Fruit fly (Drosophila melanogaster): ENCODE data around the gene CG42505.

The CG42505 gene

DNA sequence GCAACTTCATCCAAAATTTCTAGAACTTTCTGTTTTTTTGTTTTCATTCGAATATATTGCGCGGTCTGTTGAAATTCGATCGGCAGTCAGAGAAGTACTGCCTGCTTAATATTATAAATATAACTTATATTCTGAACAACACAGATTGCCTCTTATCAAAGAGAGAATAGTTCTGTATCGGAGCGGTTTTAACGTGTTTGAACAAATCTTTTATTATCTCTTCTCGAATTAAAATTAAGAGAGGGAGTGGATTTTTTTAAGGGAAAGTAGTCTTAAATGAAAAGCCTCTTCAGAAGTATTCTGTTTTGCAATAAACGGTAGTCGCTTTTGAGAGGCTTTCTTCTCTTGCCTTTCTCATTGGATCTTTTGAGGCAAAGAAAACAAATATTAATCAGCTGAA, 49.0 kb downstream of the CG42505 start:
- no peak for TF ChIP-seq vri (GFP tag; optimal IDR thresholded peaks at IDR 0.05)
- peak; percentile 53 for TF ChIP-seq Eip93F (GFP tag; optimal IDR thresholded peaks at IDR 0.05)
- no peak for TF ChIP-seq CG15336 (GFP tag; IDR thresholded peaks at IDR 0.05)
- no peak for TF ChIP-seq fd59A (GFP tag; optimal IDR thresholded peaks at IDR 0.05)
- no peak for TF ChIP-seq lz (GFP tag; optimal IDR thresholded peaks at IDR 0.05)

- TF ChIP-seq eg (GFP tag; IDR thresholded peaks at IDR 0.05) (no peak), Eip75B (GFP tag; optimal IDR thresholded peaks at IDR 0.05) (no peak), fd59A (GFP tag; optimal IDR thresholded peaks at IDR 0.05) (no peak), fkh (GFP tag; optimal IDR thresholded peaks at IDR 0.05) (no peak), Ets21C (GFP tag; optimal IDR thresholded peaks at IDR 0.05) (no peak), CG8119 (GFP tag; IDR thresholded peaks at IDR 0.05) (no peak), CG15336 (GFP tag; IDR thresholded peaks at IDR 0.05) (no peak), Blimp-1 (GFP tag; optimal IDR thresholded peaks at IDR 0.05) (no peak)
These were observed 49.6 kb downstream of the CG42505 start, which contains the start of gene CG12224 for dm6 chr3R:11981962-11982361. CG12224 (minus strand) TSS chr3R:11982062.

DNA sequence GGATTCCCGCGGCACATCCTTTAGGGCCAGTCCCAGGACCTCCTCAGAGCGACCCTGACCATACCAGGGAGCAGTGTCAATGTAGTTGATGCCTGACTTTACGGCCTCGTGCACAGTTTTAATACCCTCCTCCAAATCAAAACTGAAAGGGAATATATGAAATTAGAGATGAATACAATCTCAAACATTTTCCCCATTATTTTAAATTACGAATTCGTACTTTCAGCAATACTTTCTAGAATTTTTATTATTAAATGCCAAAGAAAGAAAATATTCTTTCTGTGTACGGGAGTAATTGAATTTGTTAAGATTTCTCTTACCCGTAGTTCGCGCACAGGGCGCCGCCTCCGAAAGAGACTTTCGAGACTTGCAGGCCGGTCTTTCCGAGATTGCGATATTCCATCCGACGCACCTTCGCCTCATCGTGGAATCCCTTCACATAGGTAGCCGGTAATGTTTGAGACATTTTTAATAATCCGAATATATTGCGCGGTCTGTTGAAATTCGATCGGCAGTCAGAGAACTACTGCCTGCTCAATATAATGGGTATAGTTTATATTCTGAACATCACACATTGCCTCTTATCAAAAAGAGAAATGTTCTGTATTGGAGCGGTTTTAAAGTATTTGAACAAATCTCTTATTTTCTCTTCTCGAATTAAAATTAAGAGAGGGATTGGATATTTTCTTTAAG, 51.5 kb downstream of the CG42505 start, which contains the start of gene CG18547:
Gene CG18547 (minus strand): TSS at position 512 of the 693 bp plus-strand sequence.
- 0 out of 2 replicates have a peak, but pooled peaks have one; percentile 20 for TF ChIP-seq Gug (GFP tag; IDR thresholded peaks at IDR 0.05)
- no peak for TF ChIP-seq CG4318 (GFP tag; optimal IDR thresholded peaks at IDR 0.05)
- no peak for TF ChIP-seq Sox15 (GFP tag; optimal IDR thresholded peaks at IDR 0.05)
- peak in 1 of 2 experiments; percentile 21 for TF ChIP-seq ss (GFP tag; optimal IDR thresholded peaks at IDR 0.05)
- TF ChIP-seq CG3032 (tag; optimal IDR thresholded peaks at IDR 0.05): peak; percentile 40
- TF ChIP-seq CG8119 (GFP tag; IDR thresholded peaks at IDR 0.05): 0 out of 3 replicates have a peak, but pooled peaks have one; percentile 40
- TF ChIP-seq Sox14 (GFP tag; optimal IDR thresholded peaks at IDR 0.05): peak; percentile 50
- TF ChIP-seq CG15336 (GFP tag; IDR thresholded peaks at IDR 0.05): 0 out of 2 replicates have a peak, but pooled peaks have one; percentile 22
- no peak for TF ChIP-seq CG11902 (GFP tag; optimal IDR thresholded peaks at IDR 0.05)
- no peak for TF ChIP-seq Eip93F (GFP tag; optimal IDR thresholded peaks at IDR 0.05)
- TF ChIP-seq CG32006 (GFP tag; optimal IDR thresholded peaks at IDR 0.05): peak; percentile 25
- TF ChIP-seq CG34406 (GFP tag; optimal IDR thresholded peaks at IDR 0.05): peak; percentile 43
- peak; percentile 14 for TF ChIP-seq net (GFP tag; optimal IDR thresholded peaks at IDR 0.05)
- TF ChIP-seq spab (GFP tag; optimal IDR thresholded peaks at IDR 0.05): no peak
- peak; percentile 41 for TF ChIP-seq CG10631 (GFP tag; optimal IDR thresholded peaks at IDR 0.05)
- TF ChIP-seq CG6854 (GFP tag; optimal IDR thresholded peaks at IDR 0.05): no peak
- TF ChIP-seq CG6276 (GFP tag; optimal IDR thresholded peaks at IDR 0.05): no peak
- peak; percentile 45 for TF ChIP-seq CG6792 (GFP tag; optimal IDR thresholded peaks at IDR 0.05)
- peak; percentile 82 for TF ChIP-seq svp (GFP tag)
- TF ChIP-seq CG31627 (GFP tag; optimal IDR thresholded peaks at IDR 0.05): peak; percentile 59
- peak; percentile 59 for TF ChIP-seq CG1621 (tag; optimal IDR thresholded peaks at IDR 0.05)
- peak; percentile 32 for TF ChIP-seq CG7368 (GFP tag; optimal IDR thresholded peaks at IDR 0.05)
- TF ChIP-seq Smox (GFP tag; optimal IDR thresholded peaks at IDR 0.05): peak; percentile 41
- peak; percentile 57 for TF ChIP-seq CG10669 (GFP tag; optimal IDR thresholded peaks at IDR 0.05)
- TF ChIP-seq Hr4 (GFP tag; optimal IDR thresholded peaks at IDR 0.05): peak; percentile 26
- TF ChIP-seq CG11762 (GFP tag; optimal IDR thresholded peaks at IDR 0.05; ENCODE audit: insufficient read depth): peak; percentile 32
- TF ChIP-seq CG6808 (GFP tag; optimal IDR thresholded peaks at IDR 0.05): peak; percentile 5
- TF ChIP-seq cyc (GFP tag; optimal IDR thresholded peaks at IDR 0.05): peak; percentile 49
- peak; percentile 51 for TF ChIP-seq acj6 (GFP tag; optimal IDR thresholded peaks at IDR 0.05)
- TF ChIP-seq CG6163 (GFP tag; IDR thresholded peaks at IDR 0.05): peak; percentile 58; the same call in 2 of the 3 replicates
- TF ChIP-seq dac (GFP tag; optimal IDR thresholded peaks at IDR 0.05): no peak
- TF ChIP-seq CG11294 (GFP tag; IDR thresholded peaks at IDR 0.05): no peak
- TF ChIP-seq Hr39 (GFP tag; optimal IDR thresholded peaks at IDR 0.05): peak; percentile 48
- no peak for TF ChIP-seq fd59A (GFP tag; optimal IDR thresholded peaks at IDR 0.05)
- no peak for TF ChIP-seq Blimp-1 (GFP tag; optimal IDR thresholded peaks at IDR 0.05)
- TF ChIP-seq fkh (GFP tag; optimal IDR thresholded peaks at IDR 0.05): no peak
- TF ChIP-seq achi (GFP tag; optimal IDR thresholded peaks at IDR 0.05): peak; percentile 9
- TF ChIP-seq lz (GFP tag; optimal IDR thresholded peaks at IDR 0.05): peak; percentile 57
- peak; percentile 54 for TF ChIP-seq topi (GFP tag; optimal IDR thresholded peaks at IDR 0.05)
- TF ChIP-seq fd85E (GFP tag; optimal IDR thresholded peaks at IDR 0.05): no peak
- TF ChIP-seq OdsH (GFP tag; optimal IDR thresholded peaks at IDR 0.05): peak; percentile 48
- TF ChIP-seq Ets21C (GFP tag; optimal IDR thresholded peaks at IDR 0.05): peak; percentile 26

Measured in whole organism, prepupa.